Worm (Caenorhabditis elegans): ENCODE measurements around the gene fut-4.

DNA sequence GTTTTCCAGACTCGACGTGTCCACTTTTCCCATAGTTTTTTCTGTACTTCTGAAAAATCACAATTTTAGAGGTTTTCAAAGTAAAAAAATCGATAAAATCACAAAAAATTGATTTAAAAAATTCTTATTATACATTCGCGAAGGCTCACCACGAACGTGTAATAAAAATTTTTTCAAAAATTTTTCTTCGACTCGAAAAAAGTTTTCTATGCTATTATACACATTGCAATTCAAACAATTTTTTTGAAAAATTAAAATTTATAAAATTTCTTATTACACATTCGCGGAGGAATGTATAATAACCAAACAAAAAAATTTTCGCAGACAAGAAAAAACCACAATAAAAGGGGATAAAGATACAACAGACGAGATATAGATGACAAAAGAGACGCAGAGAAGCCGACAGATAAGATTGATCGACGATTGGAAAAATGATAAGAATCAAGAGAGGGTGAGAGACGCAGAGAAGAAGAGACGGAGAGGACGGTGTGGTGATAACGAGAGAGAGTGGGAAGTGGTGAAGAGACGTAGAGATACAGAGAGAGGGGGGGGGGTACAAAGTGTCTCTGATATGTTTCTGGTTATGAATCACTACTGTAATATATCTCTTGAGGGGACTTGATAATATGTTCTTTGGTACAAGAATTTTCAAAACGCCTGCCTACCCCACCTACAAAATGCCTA lies 21.6 kb downstream of the fut-4 start, which contains the start of gene nhr-119:
- TF ChIP-seq aly-2 (tag; optimal IDR thresholded peaks at IDR 0.05), result no peak
- no peak for TF ChIP-seq zag-1 (tag; optimal IDR thresholded peaks at IDR 0.05)
- TF ChIP-seq ceh-8 (GFP tag; optimal IDR thresholded peaks at IDR 0.05), result no peak
- peak; percentile 77 for TF ChIP-seq tbx-2 (tag; optimal IDR thresholded peaks at IDR 0.05)
- peak; percentile 92 for TF ChIP-seq lin-39 (tag; optimal IDR thresholded peaks at IDR 0.05)
- TF ChIP-seq nhr-19 (GFP tag; conservative IDR thresholded peaks at IDR 0.05), result peak; percentile 85
- TF ChIP-seq ama-1 (optimal IDR thresholded peaks at IDR 0.05), result peak; percentile 0
